Worm (Caenorhabditis elegans): ENCODE measurements around the gene C37C3.11.

The C37C3.11 gene

ce11 chrV:7857931-7858330, 6.6 kb downstream of the C37C3.11 start, which contains the start of gene C37C3.1 (continued):
- TF ChIP-seq lin-15B (tag; optimal IDR thresholded peaks at IDR 0.05) = no peak
- no peak for TF ChIP-seq sea-2 (GFP tag; optimal IDR thresholded peaks at IDR 0.05)
- no peak for TF ChIP-seq skn-1 (tag; optimal IDR thresholded peaks at IDR 0.05)
- peak; percentile 16 for TF ChIP-seq nhr-25 (tag; optimal IDR thresholded peaks at IDR 0.05)

DNA sequence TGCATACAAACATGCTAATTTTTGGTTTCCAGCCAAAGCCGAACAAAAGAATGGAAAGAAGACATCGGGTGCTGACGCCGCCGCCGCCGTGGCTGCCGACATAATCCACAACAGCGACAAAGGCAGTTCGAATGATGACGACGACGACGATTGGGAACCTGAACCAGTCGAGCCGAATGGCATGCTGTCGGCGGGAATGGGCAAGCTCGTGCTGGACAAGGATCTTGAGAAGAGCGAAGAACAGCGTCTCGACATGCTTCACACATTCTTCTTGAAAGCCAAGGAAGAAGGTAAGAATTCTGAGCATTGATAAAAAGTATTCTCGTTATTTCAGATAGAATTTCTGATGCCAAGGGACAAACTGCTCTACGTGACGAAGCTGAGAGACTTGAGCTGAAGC, 7.9 kb downstream of the C37C3.11 start:
- TF ChIP-seq eor-1 (tag; optimal IDR thresholded peaks at IDR 0.05) (no peak), ceh-82 (tag; optimal IDR thresholded peaks at IDR 0.05) (no peak), nhr-237 (tag; optimal IDR thresholded peaks at IDR 0.05) (no peak), fkh-10 (GFP tag; optimal IDR thresholded peaks at IDR 0.05) (no peak), ceh-16 (tag; optimal IDR thresholded peaks at IDR 0.05) (no peak), nfya-1 (tag; optimal IDR thresholded peaks at IDR 0.05; ENCODE audit: insufficient read depth) (no peak), lin-39 (tag; optimal IDR thresholded peaks at IDR 0.05) (no peak), nhr-25 (tag; optimal IDR thresholded peaks at IDR 0.05) (no peak), nhr-67 (tag; optimal IDR thresholded peaks at IDR 0.05) (no peak), sea-2 (GFP tag; optimal IDR thresholded peaks at IDR 0.05) (no peak), tbx-2 (tag; optimal IDR thresholded peaks at IDR 0.05) (no peak), nhr-12 (tag; optimal IDR thresholded peaks at IDR 0.05) (no peak), ceh-9 (tag; optimal IDR thresholded peaks at IDR 0.05) (no peak), lin-15B (tag; optimal IDR thresholded peaks at IDR 0.05) (no peak), ztf-4 (tag; optimal IDR thresholded peaks at IDR 0.05) (no peak), nhr-28 (tag; optimal IDR thresholded peaks at IDR 0.05) (no peak), skn-1 (tag; optimal IDR thresholded peaks at IDR 0.05) (no peak), fos-1 (tag; optimal IDR thresholded peaks at IDR 0.05) (no peak), nhr-76 (tag; optimal IDR thresholded peaks at IDR 0.05) (no peak)

- TF ChIP-seq R02D3.7 (tag; optimal IDR thresholded peaks at IDR 0.05) (no peak), fkh-2 (tag; optimal IDR thresholded peaks at IDR 0.05) (no peak), lin-15B (tag; optimal IDR thresholded peaks at IDR 0.05) (no peak), pqm-1 (tag; optimal IDR thresholded peaks at IDR 0.05) (no peak), sea-2 (GFP tag; optimal IDR thresholded peaks at IDR 0.05) (no peak), ztf-11 (tag; optimal IDR thresholded peaks at IDR 0.05) (no peak), ama-1 (optimal IDR thresholded peaks at IDR 0.05) (peak; percentile 15), pha-4 (tag; optimal IDR thresholded peaks at IDR 0.05) (peak; percentile 39), elt-3 (tag; optimal IDR thresholded peaks at IDR 0.05) (no peak), elt-2 (tag; optimal IDR thresholded peaks at IDR 0.05) (peak; percentile 6)
Observed at ce11 chrV:7855382-7855994, 9.1 kb downstream of the C37C3.11 start, which contains the start of gene C37C3.2. Gene C37C3.2 (plus strand): TSS chrV:7855944.

DNA sequence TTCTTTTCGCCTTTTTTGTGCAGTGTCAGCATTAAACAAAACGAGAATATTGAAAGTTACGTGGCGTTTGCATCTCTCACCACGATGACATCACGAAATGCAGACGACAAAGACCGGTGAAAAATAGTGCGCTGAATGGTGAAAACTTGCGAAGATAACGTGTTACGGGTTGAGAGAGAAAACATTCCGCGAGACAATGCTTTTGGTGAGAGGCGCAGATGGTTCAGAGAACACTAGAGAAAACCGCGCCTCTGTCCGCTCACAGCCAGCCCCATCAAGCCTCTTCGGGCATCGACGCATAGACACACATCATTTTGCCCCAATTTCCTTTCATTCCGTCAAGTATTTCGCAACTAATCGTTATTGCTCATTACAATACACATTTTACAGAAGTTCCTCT, 10.0 kb downstream of the C37C3.11 start, which contains the start of the genes C37C3.9 and C37C3.18:
Gene C37C3.9, minus strand, starts transcription at position 98 of the 400 bp plus-strand sequence.
Gene C37C3.18, plus strand, starts transcription at position 391 of the 400 bp plus-strand sequence.
- peak; percentile 80 for TF ChIP-seq lin-39 (tag; optimal IDR thresholded peaks at IDR 0.05)
- TF ChIP-seq nhr-25 (tag; optimal IDR thresholded peaks at IDR 0.05) = peak; percentile 74
- TF ChIP-seq ztf-11 (tag; optimal IDR thresholded peaks at IDR 0.05) = no peak
- TF ChIP-seq fkh-10 (GFP tag; optimal IDR thresholded peaks at IDR 0.05) = peak; percentile 44
- TF ChIP-seq hmg-11 (tag; optimal IDR thresholded peaks at IDR 0.05) = peak; percentile 87
- TF ChIP-seq unc-62 (GFP tag; optimal IDR thresholded peaks at IDR 0.05) = peak; percentile 48
- peak; percentile 57 for TF ChIP-seq egl-5 (tag; optimal IDR thresholded peaks at IDR 0.05)
- TF ChIP-seq ztf-4 (tag; optimal IDR thresholded peaks at IDR 0.05) = no peak
- no peak for TF ChIP-seq fos-1 (tag; optimal IDR thresholded peaks at IDR 0.05)
- no peak for TF ChIP-seq ceh-9 (tag; optimal IDR thresholded peaks at IDR 0.05)
- TF ChIP-seq zag-1 (tag; optimal IDR thresholded peaks at IDR 0.05) = no peak
- no peak for TF ChIP-seq aly-2 (tag; optimal IDR thresholded peaks at IDR 0.05)
- peak; percentile 51 for TF ChIP-seq egl-27 (tag; optimal IDR thresholded peaks at IDR 0.05)
- TF ChIP-seq ceh-28 (tag; optimal IDR thresholded peaks at IDR 0.05) = peak; percentile 71
- peak; percentile 39 for TF ChIP-seq lsy-12 (tag; optimal IDR thresholded peaks at IDR 0.05)
- no peak for TF ChIP-seq fkh-2 (tag; optimal IDR thresholded peaks at IDR 0.05)
- peak; percentile 75 for TF ChIP-seq nhr-23 (tag; optimal IDR thresholded peaks at IDR 0.05)
- no peak for TF ChIP-seq nhr-77 (tag; optimal IDR thresholded peaks at IDR 0.05)
- no peak for TF ChIP-seq ama-1 (optimal IDR thresholded peaks at IDR 0.05)
- TF ChIP-seq tbx-2 (tag; optimal IDR thresholded peaks at IDR 0.05) = peak; percentile 17
- peak; percentile 93 for TF ChIP-seq skn-1 (tag; optimal IDR thresholded peaks at IDR 0.05)
- no peak for TF ChIP-seq sea-2 (GFP tag; optimal IDR thresholded peaks at IDR 0.05)
- peak; percentile 90 for TF ChIP-seq snpc-4 (tag; optimal IDR thresholded peaks at IDR 0.05)
- TF ChIP-seq ceh-82 (tag; optimal IDR thresholded peaks at IDR 0.05) = peak; percentile 0
- peak; percentile 80 for TF ChIP-seq nfya-1 (tag; optimal IDR thresholded peaks at IDR 0.05; ENCODE audit: insufficient read depth)
- no peak for TF ChIP-seq elt-3 (tag; optimal IDR thresholded peaks at IDR 0.05)
- no peak for TF ChIP-seq unc-39 (tag; optimal IDR thresholded peaks at IDR 0.05)
- TF ChIP-seq nhr-67 (tag; optimal IDR thresholded peaks at IDR 0.05) = no peak
- no peak for TF ChIP-seq nhr-11 (tag; optimal IDR thresholded peaks at IDR 0.05)
- TF ChIP-seq elt-2 (tag; optimal IDR thresholded peaks at IDR 0.05) = peak; percentile 68
- no peak for TF ChIP-seq nhr-12 (tag; optimal IDR thresholded peaks at IDR 0.05)
- no peak for TF ChIP-seq ceh-16 (tag; optimal IDR thresholded peaks at IDR 0.05)
- no peak for TF ChIP-seq nhr-237 (tag; optimal IDR thresholded peaks at IDR 0.05)
- no peak for TF ChIP-seq mml-1 (tag; optimal IDR thresholded peaks at IDR 0.05)
- TF ChIP-seq daf-12 (tag; optimal IDR thresholded peaks at IDR 0.05) = no peak
- peak; percentile 85 for TF ChIP-seq jun-1 (tag; optimal IDR thresholded peaks at IDR 0.05)
- TF ChIP-seq ZK546.5 (tag; optimal IDR thresholded peaks at IDR 0.05) = no peak
- no peak for TF ChIP-seq nhr-76 (tag; optimal IDR thresholded peaks at IDR 0.05)
- TF ChIP-seq eor-1 (tag; optimal IDR thresholded peaks at IDR 0.05) = no peak
